Fruit fly (Drosophila melanogaster): ENCODE measurements around the gene CG5004.

CG5004 gene

DNA sequence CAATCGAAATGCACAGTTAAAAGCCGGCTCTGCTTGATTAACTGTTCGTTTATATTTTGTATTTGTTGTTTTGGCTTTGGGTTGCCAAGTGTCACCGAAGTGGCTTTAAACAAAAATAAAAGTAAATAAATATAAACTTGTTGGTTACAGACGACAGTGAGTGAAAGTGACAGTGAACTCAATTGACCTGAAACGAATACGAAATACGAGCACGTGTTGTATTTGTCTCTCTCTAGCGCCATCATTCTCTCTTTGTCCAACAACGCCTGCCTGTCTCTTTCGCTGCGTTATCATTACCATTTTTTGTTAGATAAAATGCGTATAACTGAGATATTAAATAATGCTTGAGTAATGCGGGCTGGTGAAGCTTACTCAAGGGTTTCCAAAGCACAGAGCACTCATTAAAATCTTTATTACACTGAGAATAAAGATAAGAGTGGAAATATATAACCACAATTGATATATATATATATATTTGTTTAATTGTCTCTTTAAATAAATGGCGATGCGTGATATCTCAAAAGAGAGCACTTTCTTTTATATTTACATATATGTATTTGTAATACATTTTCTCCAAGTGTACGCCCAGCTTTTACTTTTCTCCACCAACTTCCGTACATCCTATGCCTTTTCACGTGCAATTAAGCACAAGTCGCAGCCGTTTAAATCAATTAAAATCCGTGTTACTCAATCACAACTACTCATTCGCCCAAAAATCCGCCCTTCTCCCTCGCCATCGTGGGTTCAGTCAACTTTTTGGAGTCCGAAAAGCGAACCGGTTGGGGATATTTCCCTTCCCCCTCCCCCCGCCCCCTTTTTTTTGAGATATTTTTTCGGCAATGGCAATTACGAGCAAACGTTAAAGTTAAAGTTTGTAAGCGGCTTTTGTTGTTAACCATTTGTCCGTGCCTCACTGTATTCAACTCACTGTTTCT is 74.1 kb downstream of the CG5004 start (continued):
- peak; percentile 48 for TF ChIP-seq esn (GFP tag; optimal IDR thresholded peaks at IDR 0.05)
- TF ChIP-seq CG6792 (GFP tag; optimal IDR thresholded peaks at IDR 0.05): peak; percentile 37
- TF ChIP-seq achi (GFP tag; optimal IDR thresholded peaks at IDR 0.05): peak; percentile 37
- no peak for TF ChIP-seq CG4318 (GFP tag; optimal IDR thresholded peaks at IDR 0.05)
- TF ChIP-seq Met (GFP tag; optimal IDR thresholded peaks at IDR 0.05): peak; percentile 30
- no peak for TF ChIP-seq CG11294 (GFP tag; IDR thresholded peaks at IDR 0.05)
- TF ChIP-seq Smox (GFP tag; optimal IDR thresholded peaks at IDR 0.05): peak; percentile 33
- TF ChIP-seq Sox15 (GFP tag; optimal IDR thresholded peaks at IDR 0.05): no peak
- TF ChIP-seq CG1621 (tag; optimal IDR thresholded peaks at IDR 0.05): no peak
- no peak for TF ChIP-seq salr (GFP tag; optimal IDR thresholded peaks at IDR 0.05)
- TF ChIP-seq spab (GFP tag; optimal IDR thresholded peaks at IDR 0.05): no peak
- TF ChIP-seq Lpt (GFP tag; optimal IDR thresholded peaks at IDR 0.05): no peak
- TF ChIP-seq CG8319 (GFP tag; optimal IDR thresholded peaks at IDR 0.05): peak; percentile 13
- peak; percentile 11 for TF ChIP-seq CG10631 (GFP tag; optimal IDR thresholded peaks at IDR 0.05)
- TF ChIP-seq cyc (GFP tag; optimal IDR thresholded peaks at IDR 0.05): peak; percentile 19
- TF ChIP-seq Sox102F (GFP tag; optimal IDR thresholded peaks at IDR 0.05): no peak
- TF ChIP-seq CG6163 (GFP tag; IDR thresholded peaks at IDR 0.05): 0 out of 3 replicates have a peak, but pooled peaks have one; percentile 21
- TF ChIP-seq topi (GFP tag; optimal IDR thresholded peaks at IDR 0.05): peak; percentile 16
- peak; percentile 25 for TF ChIP-seq CG34406 (GFP tag; optimal IDR thresholded peaks at IDR 0.05)
- no peak for TF ChIP-seq CG6808 (GFP tag; optimal IDR thresholded peaks at IDR 0.05)
- TF ChIP-seq lz (GFP tag; optimal IDR thresholded peaks at IDR 0.05): no peak
- TF ChIP-seq Ets96B (tag; optimal IDR thresholded peaks at IDR 0.05): no peak
- TF ChIP-seq CG9139 (GFP tag; optimal IDR thresholded peaks at IDR 0.05): no peak
- peak; percentile 37 for TF ChIP-seq vri (GFP tag; optimal IDR thresholded peaks at IDR 0.05)
- no peak for TF ChIP-seq dsx (GFP tag; optimal IDR thresholded peaks at IDR 0.05; ENCODE audit: poor library complexity, severe bottlenecking)
- TF ChIP-seq CG10669 (GFP tag; optimal IDR thresholded peaks at IDR 0.05): no peak
- no peak for TF ChIP-seq CG6276 (GFP tag; optimal IDR thresholded peaks at IDR 0.05)
- TF ChIP-seq CG7368 (GFP tag; optimal IDR thresholded peaks at IDR 0.05): no peak
- peak; percentile 58 for TF ChIP-seq CG8632 (GFP tag; optimal IDR thresholded peaks at IDR 0.05)
- peak; percentile 34 for TF ChIP-seq acj6 (GFP tag; optimal IDR thresholded peaks at IDR 0.05)
- TF ChIP-seq net (GFP tag; optimal IDR thresholded peaks at IDR 0.05): peak; percentile 12
- peak; percentile 41 for TF ChIP-seq OdsH (GFP tag; optimal IDR thresholded peaks at IDR 0.05)
- peak; percentile 46 for TF ChIP-seq Blimp-1 (GFP tag; optimal IDR thresholded peaks at IDR 0.05)
- peak; percentile 73 for TF ChIP-seq Eip78C (GFP tag)

DNA sequence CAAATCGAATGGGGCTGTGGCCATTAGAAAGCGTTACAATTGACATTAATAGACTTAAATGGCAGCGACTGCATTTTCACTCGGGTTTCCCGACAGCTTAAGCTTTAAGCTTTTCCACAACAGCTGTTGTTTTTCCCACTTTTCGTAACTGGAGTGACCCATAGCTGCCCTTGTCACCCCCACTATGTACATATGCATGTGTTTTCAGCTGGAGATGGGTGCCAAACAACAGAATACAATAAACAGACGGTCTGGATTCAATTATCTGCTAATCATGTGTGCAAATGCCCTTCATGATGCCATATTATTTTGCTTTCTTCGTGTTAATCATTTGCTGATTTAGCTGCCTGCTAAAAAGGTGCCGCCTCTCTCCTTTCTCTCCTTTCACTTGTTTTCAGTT is 76.1 kb downstream of the CG5004 start:
- TF ChIP-seq pdm3 (GFP tag; optimal IDR thresholded peaks at IDR 0.05) (no peak), topi (GFP tag; optimal IDR thresholded peaks at IDR 0.05) (no peak), acj6 (GFP tag; optimal IDR thresholded peaks at IDR 0.05) (no peak), net (GFP tag; optimal IDR thresholded peaks at IDR 0.05) (no peak), svp (GFP tag) (no peak), fd85E (GFP tag; optimal IDR thresholded peaks at IDR 0.05) (no peak), CG7368 (GFP tag; optimal IDR thresholded peaks at IDR 0.05) (no peak), CG11294 (GFP tag; IDR thresholded peaks at IDR 0.05) (no peak), Blimp-1 (GFP tag; optimal IDR thresholded peaks at IDR 0.05) (no peak), dac (GFP tag; optimal IDR thresholded peaks at IDR 0.05) (no peak), Met (GFP tag; optimal IDR thresholded peaks at IDR 0.05) (no peak), Ets21C (GFP tag; optimal IDR thresholded peaks at IDR 0.05) (no peak), cyc (GFP tag; optimal IDR thresholded peaks at IDR 0.05) (no peak), CG3919 (GFP tag; optimal IDR thresholded peaks at IDR 0.05) (no peak), CG15336 (GFP tag; IDR thresholded peaks at IDR 0.05) (no peak), CG6163 (GFP tag; IDR thresholded peaks at IDR 0.05) (no peak), ss (GFP tag; optimal IDR thresholded peaks at IDR 0.05) (no peak), Sox102F (GFP tag; optimal IDR thresholded peaks at IDR 0.05) (no peak)

All from whole organism, prepupa.